Worm (Caenorhabditis elegans): ENCODE measurements around the gene vps-33.2.

vps-33.2 gene

DNA sequence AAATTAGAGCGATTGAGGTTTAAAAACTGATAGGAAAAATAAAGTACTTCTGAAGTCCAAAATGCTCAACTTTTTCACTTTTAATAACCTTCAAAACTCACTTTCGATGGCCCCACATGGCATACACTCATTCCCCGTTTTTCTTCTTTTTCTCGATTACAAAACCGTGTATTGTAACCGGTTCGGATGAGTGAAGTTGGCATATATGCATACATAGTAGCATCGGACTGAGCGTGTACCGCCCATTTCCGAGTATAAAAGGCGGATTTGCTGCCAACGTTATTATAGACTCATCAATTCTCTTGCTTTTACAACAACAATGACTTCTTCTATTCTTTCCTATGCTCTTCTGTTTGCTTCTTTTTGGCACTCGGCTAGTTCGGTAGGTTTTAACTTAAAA, 18.3 kb upstream of the vps-33.2 start, which contains the start of gene C56C10.4:
C56C10.4 (plus strand) TSS at position 301 of the 400 bp plus-strand sequence.
- TF ChIP-seq crh-2 (tag; optimal IDR thresholded peaks at IDR 0.05) (no peak), skn-1 (tag; optimal IDR thresholded peaks at IDR 0.05) (no peak), C34F6.9 (tag; optimal IDR thresholded peaks at IDR 0.05) (no peak), nhr-237 (tag; optimal IDR thresholded peaks at IDR 0.05) (no peak), nhr-21 (tag; optimal IDR thresholded peaks at IDR 0.05) (no peak), nhr-6 (tag; optimal IDR thresholded peaks at IDR 0.05) (no peak), peb-1 (tag; optimal IDR thresholded peaks at IDR 0.05) (no peak), snpc-4 (tag; optimal IDR thresholded peaks at IDR 0.05) (no peak), ztf-11 (tag; optimal IDR thresholded peaks at IDR 0.05) (no peak), nhr-77 (tag; optimal IDR thresholded peaks at IDR 0.05) (no peak), unc-55 (GFP tag; optimal IDR thresholded peaks at IDR 0.05) (no peak), ceh-16 (tag; optimal IDR thresholded peaks at IDR 0.05) (no peak), sma-3 (GFP tag; optimal IDR thresholded peaks at IDR 0.05) (no peak)

- TF ChIP-seq lsy-2 (tag; optimal IDR thresholded peaks at IDR 0.05) (peak; percentile 25 to 50), nhr-21 (tag; optimal IDR thresholded peaks at IDR 0.05) (no peak), mab-5 (tag; optimal IDR thresholded peaks at IDR 0.05) (no peak), sma-9 (GFP tag; optimal IDR thresholded peaks at IDR 0.05) (peak; percentile 27), sma-9 (tag; optimal IDR thresholded peaks at IDR 0.05) (no peak), sma-3 (GFP tag; optimal IDR thresholded peaks at IDR 0.05) (peak; percentile 33), crh-2 (tag; optimal IDR thresholded peaks at IDR 0.05) (peak; percentile 51), lin-39 (tag; optimal IDR thresholded peaks at IDR 0.05) (no peak), ztf-4 (tag; optimal IDR thresholded peaks at IDR 0.05) (peak; percentile 69), ama-1 (optimal IDR thresholded peaks at IDR 0.05) (peak; percentile 40)
These were observed 13.6 kb upstream of the vps-33.2 start, which contains the start of gene C56C10.7 for ce11 chrII:6587264-6587870. Gene C56C10.7, minus strand, starts transcription at chrII:6587575.

ce11 chrII:6588605-6589292, 12.3 kb upstream of the vps-33.2 start, which contains the start of gene icd-1:
Gene icd-1, minus strand, starts transcription at chrII:6588655.
- TF ChIP-seq dmd-4 (tag; optimal IDR thresholded peaks at IDR 0.05) (no peak), nhr-11 (tag; optimal IDR thresholded peaks at IDR 0.05) (peak; percentile 57), elt-3 (tag; optimal IDR thresholded peaks at IDR 0.05) (no peak), mab-5 (tag; optimal IDR thresholded peaks at IDR 0.05) (peak; percentile 93), sma-3 (GFP tag; optimal IDR thresholded peaks at IDR 0.05) (peak; percentile 97), lin-11 (tag; optimal IDR thresholded peaks at IDR 0.05) (peak; percentile 74), skn-1 (tag; optimal IDR thresholded peaks at IDR 0.05) (peak; percentile 67), R02D3.7 (tag; optimal IDR thresholded peaks at IDR 0.05) (peak; percentile 38), nhr-21 (tag; optimal IDR thresholded peaks at IDR 0.05) (peak; percentile 96), Y55F3AM.14 (GFP tag; optimal IDR thresholded peaks at IDR 0.05) (peak; percentile 78), ceh-82 (tag; optimal IDR thresholded peaks at IDR 0.05) (peak; percentile 62), nhr-25 (tag; optimal IDR thresholded peaks at IDR 0.05) (peak; percentile 98), nhr-77 (tag; optimal IDR thresholded peaks at IDR 0.05) (no peak), ama-1 (optimal IDR thresholded peaks at IDR 0.05) (peak; percentile 24), alr-1 (tag; optimal IDR thresholded peaks at IDR 0.05) (no peak), nhr-23 (tag; optimal IDR thresholded peaks at IDR 0.05) (no peak), ceh-16 (tag; optimal IDR thresholded peaks at IDR 0.05) (peak; percentile 83), sem-4 (tag; optimal IDR thresholded peaks at IDR 0.05) (peak; percentile 98), unc-39 (tag; optimal IDR thresholded peaks at IDR 0.05) (no peak), blmp-1 (tag; optimal IDR thresholded peaks at IDR 0.05; ENCODE audit: insufficient read depth) (peak; percentile 81), gmeb-1 (tag; optimal IDR thresholded peaks at IDR 0.05) (peak; percentile 87), elt-1 (tag; optimal IDR thresholded peaks at IDR 0.05) (no peak), ZK546.5 (tag; optimal IDR thresholded peaks at IDR 0.05) (peak; percentile 76), C34F6.9 (tag; optimal IDR thresholded peaks at IDR 0.05) (peak; percentile 97), peb-1 (tag; optimal IDR thresholded peaks at IDR 0.05) (no peak), mdl-1 (tag; optimal IDR thresholded peaks at IDR 0.05) (peak; percentile 76 to 82), lsy-2 (tag; optimal IDR thresholded peaks at IDR 0.05) (peak; percentile 88 to 96), egl-27 (tag; optimal IDR thresholded peaks at IDR 0.05) (peak; percentile 94), F13H6.1 (tag; optimal IDR thresholded peaks at IDR 0.05) (peak; percentile 97), fos-1 (tag; optimal IDR thresholded peaks at IDR 0.05) (peak; percentile 97), crh-2 (tag; optimal IDR thresholded peaks at IDR 0.05) (peak; percentile 97), nhr-129 (tag; optimal IDR thresholded peaks at IDR 0.05) (peak; percentile 96), unc-55 (GFP tag; optimal IDR thresholded peaks at IDR 0.05) (peak; percentile 98), zag-1 (tag; optimal IDR thresholded peaks at IDR 0.05) (peak; percentile 91), nhr-6 (tag; optimal IDR thresholded peaks at IDR 0.05) (peak; percentile 98), nhr-12 (tag; optimal IDR thresholded peaks at IDR 0.05) (peak; percentile 50), ztf-4 (tag; optimal IDR thresholded peaks at IDR 0.05) (peak; percentile 94), snpc-4 (tag; optimal IDR thresholded peaks at IDR 0.05) (peak; percentile 74), lin-13 (GFP tag; optimal IDR thresholded peaks at IDR 0.05) (peak; percentile 93), ztf-11 (tag; optimal IDR thresholded peaks at IDR 0.05) (peak; percentile 58), mbf-1 (tag; optimal IDR thresholded peaks at IDR 0.05) (no peak), lin-39 (tag; optimal IDR thresholded peaks at IDR 0.05) (peak; percentile 68), aly-2 (tag; optimal IDR thresholded peaks at IDR 0.05) (no peak)

All from whole organism, L2 larva.